Worm (Caenorhabditis elegans) whole organism, L3 larva: Measurements from ENCODE around the gene bus-1.

ENCODE experiments used
- ZK546.5 ChIP-seq: sonication (generic microtip); optimal IDR thresholded peaks from 2 replicates; lab custom pipeline; 2017; ENCODE audit warnings: missing biosample characterization, missing genetic modification characterization
- aly-2 ChIP-seq: fragments of 150-350 bp; optimal IDR thresholded peaks from 2 replicates; lab custom pipeline; 2014; ENCODE audit warnings: missing biosample characterization, missing genetic modification characterization
- ama-1 ChIP-seq: fragments of 150-350 bp; optimal IDR thresholded peaks from 2 replicates; lab custom pipeline; 2018
- egl-27 ChIP-seq: sonication (generic microtip); optimal IDR thresholded peaks from 4 replicates; lab custom pipeline; 2017; ENCODE audit warnings: missing biosample characterization, missing genetic modification reagents, missing genetic modification characterization
- nfya-1 ChIP-seq: sonication (generic microtip); optimal IDR thresholded peaks from 2 replicates; lab custom pipeline; 2017; ENCODE audit warnings: missing genetic modification characterization, mild to moderate bottlenecking, missing compliant biosample characterization, antibody characterized with exemption, moderate library complexity; ENCODE audit not compliant: insufficient read depth
- nhr-11 ChIP-seq: fragments of 150-350 bp; optimal IDR thresholded peaks from 2 replicates; lab custom pipeline; 2014; ENCODE audit warnings: missing biosample characterization, missing genetic modification characterization
- nhr-237 ChIP-seq: fragments of 150-350 bp; optimal IDR thresholded peaks from 2 replicates; lab custom pipeline; 2014; ENCODE audit warnings: missing biosample characterization, missing genetic modification characterization
- pha-4 ChIP-seq: fragments of 150-350 bp; optimal IDR thresholded peaks from 2 replicates; lab custom pipeline; 2014; ENCODE audit warnings: missing biosample characterization, missing genetic modification reagents, missing genetic modification characterization
- pqm-1 ChIP-seq: fragments of 150-350 bp; optimal IDR thresholded peaks from 2 replicates; lab custom pipeline; 2017; ENCODE audit warnings: missing biosample characterization, missing genetic modification characterization, inconsistent platforms
- tbx-2 ChIP-seq: sonication (generic microtip); optimal IDR thresholded peaks from 2 replicates; lab custom pipeline; 2016; ENCODE audit warnings: mild to moderate bottlenecking, missing genetic modification characterization, missing compliant biosample characterization
- unc-39 ChIP-seq: sonication (generic microtip); optimal IDR thresholded peaks from 4 replicates; lab custom pipeline; 2017; ENCODE audit warnings: missing biosample characterization, missing genetic modification characterization
- unc-62 ChIP-seq: fragments of 150-350 bp; sonication (generic microtip); optimal IDR thresholded peaks from 4 replicates; lab custom pipeline; 2014; ENCODE audit warnings: missing biosample characterization, missing genetic modification reagents, missing genetic modification characterization
- ztf-11 ChIP-seq: fragments of 150-350 bp; optimal IDR thresholded peaks from 2 replicates; lab custom pipeline; 2014; ENCODE audit warnings: missing biosample characterization, missing genetic modification characterization

DNA sequence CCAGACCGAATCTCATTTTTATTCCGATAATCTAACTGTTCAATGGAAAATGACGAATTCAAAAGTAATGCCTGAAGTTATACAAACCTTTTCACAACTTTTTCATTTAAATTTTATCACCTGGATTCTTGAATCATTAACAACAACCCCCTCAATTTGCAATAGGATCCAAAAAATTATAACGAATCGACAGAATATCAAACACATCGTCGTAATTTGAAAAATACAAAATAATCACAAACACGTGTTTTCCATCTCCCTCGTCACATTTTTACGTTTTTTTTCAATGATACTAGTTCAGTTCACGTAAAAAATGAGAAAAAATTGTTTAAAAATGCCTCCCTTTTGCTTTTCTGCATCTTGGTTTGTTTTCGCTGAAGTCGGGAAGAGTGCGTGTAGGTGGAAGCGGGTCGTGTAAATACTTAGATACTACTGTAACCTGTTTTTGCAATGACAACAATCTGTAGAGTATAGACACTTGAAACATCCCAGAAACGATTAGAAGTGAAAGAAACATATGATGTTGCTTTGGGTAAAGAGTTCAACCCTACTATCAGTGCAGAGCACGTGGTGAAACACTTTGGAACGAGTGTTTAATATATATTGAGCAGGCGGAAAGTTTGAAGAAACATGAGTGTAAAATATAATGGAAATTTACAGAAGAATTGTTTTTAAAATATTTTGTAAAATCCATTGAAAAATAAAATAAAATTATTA, 48.9 kb upstream of the bus-1 start, which contains the start of gene oac-50:
- TF ChIP-seq ZK546.5 (tag; lab: Kevin White, UChicago): no peak
- no peak for TF ChIP-seq nhr-237
- no peak for TF ChIP-seq unc-62 (GFP tag; lab: Kevin White, UChicago)
- TF ChIP-seq nfya-1 (tag; lab: Kevin White, UChicago): no peak
- no peak for TF ChIP-seq ztf-11 (tag; lab: Kevin White, UChicago)
- no peak for TF ChIP-seq unc-39 (tag; lab: Kevin White, UChicago)
- TF ChIP-seq egl-27 (tag; lab: Kevin White, UChicago): no peak
- TF ChIP-seq tbx-2 (tag; lab: Kevin White, UChicago): no peak
- no peak for TF ChIP-seq ama-1 (lab: Kevin White, UChicago)
- no peak for TF ChIP-seq nhr-11 (tag; lab: Kevin White, UChicago)
- no peak for TF ChIP-seq aly-2 (tag; lab: Kevin White, UChicago)
- TF ChIP-seq pqm-1 (tag; lab: Kevin White, UChicago): peak; percentile 79
- peak; percentile 82 for TF ChIP-seq pha-4 (tag; lab: Kevin White, UChicago)
